Worm (Caenorhabditis elegans): ENCODE results near the gene F09E10.6.

DNA sequence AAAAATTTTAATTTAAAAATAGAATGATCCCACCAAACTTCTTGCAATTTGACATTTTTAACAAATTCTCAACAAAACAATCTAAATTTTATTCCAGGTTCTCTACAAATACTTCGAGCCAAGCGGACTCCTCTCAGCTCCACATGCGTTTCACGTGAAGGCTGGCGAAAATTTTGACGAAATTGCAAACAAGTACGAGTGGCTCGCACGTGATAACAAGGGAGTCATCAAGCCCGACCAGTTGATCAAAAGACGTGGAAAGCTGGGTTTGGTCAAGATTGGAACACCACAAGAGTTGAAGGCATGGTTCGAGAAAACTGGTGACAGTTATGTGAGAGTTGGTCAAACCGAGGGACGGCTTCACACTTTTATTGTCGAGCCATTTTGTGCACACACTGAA, 17.8 kb downstream of the F09E10.6 start:
- TF ChIP-seq nhr-90 (tag; optimal IDR thresholded peaks at IDR 0.05) (no peak), ztf-3 (GFP tag; optimal IDR thresholded peaks at IDR 0.05) (no peak), T26A5.8 (tag; optimal IDR thresholded peaks at IDR 0.05) (no peak)

All from whole organism, young adult.